Fruit fly (Drosophila melanogaster) whole organism, adult: ENCODE results near the gene slo.

Experiments
- CG11617 ChIP-seq: fragments of 200-800 bp; sonication (Bioruptor generic); optimal IDR thresholded peaks from 2 replicates; lab custom pipeline; 2017; ENCODE audit warnings: mild to moderate bottlenecking, missing biosample characterization, missing genetic modification reagents, missing genetic modification characterization
- CG12768 ChIP-seq: fragments of 200-800 bp; sonication (Bioruptor generic); optimal IDR thresholded peaks from 2 replicates; lab custom pipeline; 2017; ENCODE audit warnings: missing biosample characterization, missing genetic modification characterization, mild to moderate bottlenecking, moderate library complexity, missing genetic modification reagents
- CG14711 ChIP-seq: fragments of 200-800 bp; sonication (Bioruptor generic); optimal IDR thresholded peaks from 2 replicates; lab custom pipeline; 2018; ENCODE audit warnings: missing biosample characterization, mild to moderate bottlenecking, missing genetic modification characterization, moderate library complexity
- CG1620 ChIP-seq: fragments of 200-800 bp; sonication (Bioruptor generic); optimal IDR thresholded peaks from 2 replicates; lab custom pipeline; 2016; ENCODE audit warnings: missing biosample characterization, missing genetic modification characterization
- CG33017 ChIP-seq: fragments of 200-800 bp; sonication (Bioruptor generic); optimal IDR thresholded peaks from 2 replicates; lab custom pipeline; 2018; ENCODE audit warnings: missing biosample characterization, mild to moderate bottlenecking, missing genetic modification characterization, moderate library complexity
- CG5204 ChIP-seq: fragments of 200-800 bp; sonication (Bioruptor generic); optimal IDR thresholded peaks from 2 replicates; lab custom pipeline; 2016; ENCODE audit warnings: missing biosample characterization, missing genetic modification characterization
- CG7045 ChIP-seq: fragments of 200-800 bp; sonication (Bioruptor generic); optimal IDR thresholded peaks from 2 replicates; lab custom pipeline; 2017; ENCODE audit warnings: missing biosample characterization, mild to moderate bottlenecking, missing genetic modification characterization
- CG7101 ChIP-seq: fragments of 200-800 bp; sonication (Bioruptor generic); optimal IDR thresholded peaks from 2 replicates; lab custom pipeline; 2018; ENCODE audit warnings: missing biosample characterization, mild to moderate bottlenecking, missing genetic modification characterization, moderate library complexity
- Clk ChIP-seq: fragments of 200-800 bp; sonication (Bioruptor generic); optimal IDR thresholded peaks from 2 replicates; lab custom pipeline; 2017; ENCODE audit warnings: missing biosample characterization, missing genetic modification characterization
- Crg-1 ChIP-seq: fragments of 200-800 bp; sonication (Bioruptor generic); optimal IDR thresholded peaks from 2 replicates; lab custom pipeline; 2016; ENCODE audit warnings: missing biosample characterization, missing genetic modification characterization
- Hr96 ChIP-seq: fragments of 200-800 bp; sonication (Bioruptor generic); optimal IDR thresholded peaks from 2 replicates; lab custom pipeline; 2016; ENCODE audit warnings: missing biosample characterization, missing genetic modification characterization
- Mnt ChIP-seq: fragments of 200-800 bp; sonication (Bioruptor generic); optimal IDR thresholded peaks from 2 replicates; lab custom pipeline; 2016; ENCODE audit warnings: missing biosample characterization, mild to moderate bottlenecking, missing genetic modification characterization
- bab1 ChIP-seq: fragments of 200-800 bp; sonication (Bioruptor generic); optimal IDR thresholded peaks from 3 replicates; lab custom pipeline; 2019; ENCODE audit warnings: missing biosample characterization, mild to moderate bottlenecking, missing genetic modification characterization, moderate library complexity
- cic ChIP-seq: fragments of 200-800 bp; sonication (Bioruptor generic); optimal IDR thresholded peaks from 2 replicates; lab custom pipeline; 2017; ENCODE audit warnings: missing biosample characterization, mild to moderate bottlenecking, missing genetic modification characterization, moderate library complexity
- cnc ChIP-seq, 2 experiments: fragments of >200 bp; optimal IDR thresholded peaks; 2 replicates each; lab custom pipeline; 2017
- kay ChIP-seq: fragments of 200-800 bp; sonication (Bioruptor generic); peaks from one replicate; lab custom pipeline; 2016; ENCODE audit warnings: missing biosample characterization, missing genetic modification characterization, borderline replicate concordance
- ovo ChIP-seq: fragments of 200-800 bp; sonication (Bioruptor generic); optimal IDR thresholded peaks from 2 replicates; lab custom pipeline; 2016; ENCODE audit warnings: missing biosample characterization, missing genetic modification characterization
- pad ChIP-seq: fragments of 200-800 bp; sonication (Bioruptor generic); optimal IDR thresholded peaks from 3 replicates; lab custom pipeline; 2017; ENCODE audit warnings: missing biosample characterization, missing genetic modification characterization, mild to moderate bottlenecking, moderate library complexity, missing genetic modification reagents
- tj ChIP-seq: fragments of 200-800 bp; sonication (Bioruptor generic); optimal IDR thresholded peaks from 3 replicates; lab custom pipeline; 2017; ENCODE audit warnings: missing biosample characterization, mild to moderate bottlenecking, missing genetic modification characterization, moderate library complexity
- toe ChIP-seq: fragments of 200-800 bp; sonication (Bioruptor generic); optimal IDR thresholded peaks from 2 replicates; lab custom pipeline; 2016; ENCODE audit warnings: missing biosample characterization, missing genetic modification characterization

The slo gene

dm6 chr3R:24626667-24627066 lies 35.6 kb upstream of the slo start:
- no peak for TF ChIP-seq Crg-1 (GFP tag; lab: Kevin White, UChicago)
- TF ChIP-seq CG7101: no peak
- no peak for TF ChIP-seq bab1 (GFP tag; lab: Kevin White, UChicago)
- no peak for TF ChIP-seq Mnt (GFP tag; lab: Kevin White, UChicago)
- no peak for TF ChIP-seq cnc (optimal IDR thresholded peaks at IDR 0.05; lab: Kevin White, UChicago)
- TF ChIP-seq CG12768: peak; percentile 54
- peak; percentile 3 for TF ChIP-seq cic (GFP tag; lab: Kevin White, UChicago)
- no peak for TF ChIP-seq CG7045 (GFP tag; lab: Kevin White, UChicago)
- TF ChIP-seq Clk (GFP tag; lab: Kevin White, UChicago): no peak
- TF ChIP-seq CG33017 (tag; lab: Kevin White, UChicago): no peak
- TF ChIP-seq CG5204: no peak
- no peak for TF ChIP-seq CG11617 (GFP tag; lab: Kevin White, UChicago)
- no peak for TF ChIP-seq ovo
- no peak for TF ChIP-seq CG1620 (GFP tag; lab: Kevin White, UChicago)
- TF ChIP-seq tj: peak; percentile 66
- no peak for TF ChIP-seq CG14711
- TF ChIP-seq Hr96 (GFP tag; lab: Kevin White, UChicago): no peak
- no peak for TF ChIP-seq kay
- no peak for TF ChIP-seq toe (GFP tag; lab: Kevin White, UChicago)
- TF ChIP-seq pad (GFP tag; lab: Kevin White, UChicago): no peak

DNA sequence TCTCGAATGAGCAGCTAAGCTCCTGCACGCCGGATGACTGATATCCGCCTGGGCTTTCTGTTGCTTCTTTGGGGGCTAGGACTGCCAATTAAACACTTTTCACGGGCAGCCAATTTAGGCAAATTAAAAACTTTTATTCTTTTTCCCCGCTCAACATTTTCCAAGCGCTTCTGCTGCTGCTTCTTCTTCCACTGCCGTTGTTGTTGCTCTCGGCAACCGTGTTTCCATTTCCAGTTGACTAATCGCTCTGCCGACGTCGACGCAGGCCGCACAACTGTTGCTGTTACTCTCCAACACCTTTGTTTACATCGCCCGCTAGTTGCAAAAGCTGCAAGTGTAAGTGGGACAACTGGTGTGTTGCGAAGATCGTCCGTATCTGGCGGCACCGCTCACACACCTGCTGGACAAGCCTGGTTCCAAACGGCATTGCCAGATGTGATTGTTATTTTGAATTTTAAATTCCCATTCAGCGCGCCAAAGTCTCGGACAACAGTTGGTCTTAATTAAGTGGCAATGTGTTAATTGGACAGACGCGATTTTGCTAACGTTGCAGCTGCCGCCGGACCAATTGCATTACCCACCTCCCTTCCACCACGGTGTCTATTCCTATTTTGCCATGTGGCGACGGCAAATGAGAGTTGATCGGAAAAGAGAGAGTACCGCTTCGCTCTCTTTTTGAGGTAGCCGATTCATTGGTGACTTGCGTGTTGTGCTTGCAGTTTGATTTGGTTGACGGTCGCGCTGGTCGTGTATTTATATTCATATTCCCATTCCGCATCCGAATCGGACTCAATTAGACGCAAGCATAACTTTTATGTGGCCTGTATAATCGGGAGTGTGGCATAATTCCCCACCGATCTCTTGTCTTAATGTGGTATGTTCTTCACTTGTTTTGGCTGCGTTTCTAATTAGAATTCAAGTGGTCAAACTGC lies 32.1 kb upstream of the slo start, which contains the start of gene Wsck:
Gene Wsck, minus strand, starts transcription at position 199 of the 932 bp plus-strand sequence.
- TF ChIP-seq CG14711 (peak; percentile 19), CG11617 (GFP tag; lab: Kevin White, UChicago) (no peak), cnc (optimal IDR thresholded peaks at IDR 0.05; lab: Kevin White, UChicago) (peak; percentile 55 to 76), Crg-1 (GFP tag; lab: Kevin White, UChicago) (no peak), toe (GFP tag; lab: Kevin White, UChicago) (no peak), kay (peak; percentile 96), Clk (GFP tag; lab: Kevin White, UChicago) (no peak), ovo (peak; percentile 33), CG1620 (GFP tag; lab: Kevin White, UChicago) (no peak), cic (GFP tag; lab: Kevin White, UChicago) (peak; percentile 77), tj (peak; percentile 89), CG7045 (GFP tag; lab: Kevin White, UChicago) (no peak), bab1 (GFP tag; lab: Kevin White, UChicago) (peak; percentile 63), CG5204 (no peak), Hr96 (GFP tag; lab: Kevin White, UChicago) (no peak), CG33017 (tag; lab: Kevin White, UChicago) (no peak), pad (GFP tag; lab: Kevin White, UChicago) (peak; percentile 68), CG7101 (peak; percentile 30), CG12768 (peak; percentile 33), Mnt (GFP tag; lab: Kevin White, UChicago) (peak; percentile 82)

DNA sequence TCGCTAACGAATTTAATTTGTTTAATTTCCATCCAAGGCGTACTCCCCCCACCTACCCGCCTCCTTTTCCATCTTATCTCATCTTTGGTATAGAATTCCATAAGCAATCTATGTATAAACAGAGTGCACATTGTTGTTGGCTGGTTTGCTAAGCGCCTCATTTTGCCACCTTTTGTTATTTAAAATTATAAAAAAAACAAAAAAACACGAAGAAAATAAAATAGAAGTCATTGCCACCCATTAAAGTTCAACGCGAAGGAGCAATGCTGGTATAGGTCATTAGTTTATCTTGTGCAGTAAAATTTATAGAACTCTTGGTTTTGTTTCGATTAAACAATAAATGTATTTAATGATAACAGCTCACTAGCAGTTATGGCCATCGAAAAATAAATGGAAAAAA lies 28.0 kb upstream of the slo start:
- no peak for TF ChIP-seq Crg-1 (GFP tag; lab: Kevin White, UChicago)
- peak; percentile 73 for TF ChIP-seq kay

DNA sequence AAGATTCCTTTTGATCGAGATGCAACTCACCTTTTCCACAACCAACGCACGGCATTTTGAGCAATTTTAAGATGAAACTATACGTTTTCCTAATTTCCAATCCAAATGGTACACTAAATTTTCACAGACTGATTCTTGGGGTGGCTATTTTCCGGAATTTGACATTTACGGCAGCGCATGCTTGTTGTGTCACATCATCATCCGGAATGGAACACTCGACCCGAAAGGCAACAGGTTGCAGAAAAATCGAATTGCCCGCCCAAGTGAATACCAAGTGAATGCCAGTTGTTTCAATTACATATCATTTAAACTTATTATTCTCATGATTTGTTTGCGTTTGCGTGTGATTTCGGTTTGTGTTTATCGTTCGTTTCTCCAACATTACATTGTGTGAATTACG lies 27.3 kb upstream of the slo start, which contains the start of gene MtnF:
Gene MtnF, minus strand, starts transcription at position 209 of the 400 bp plus-strand sequence.
- TF ChIP-seq CG12768 (no peak), kay (no peak), ovo (no peak), CG5204 (no peak), pad (GFP tag; lab: Kevin White, UChicago) (no peak), tj (no peak), CG7101 (no peak), CG7045 (GFP tag; lab: Kevin White, UChicago) (no peak), Clk (GFP tag; lab: Kevin White, UChicago) (no peak), CG1620 (GFP tag; lab: Kevin White, UChicago) (no peak)

dm6 chr3R:24649923-24650322 lies 12.4 kb upstream of the slo start, which contains the start of the genes puf and ash2:
Gene puf (minus strand): TSS chr3R:24650043.
Gene ash2 (plus strand): TSS chr3R:24650125.
- TF ChIP-seq Clk (GFP tag; lab: Kevin White, UChicago): no peak
- TF ChIP-seq CG5204: no peak
- no peak for TF ChIP-seq ovo
- TF ChIP-seq cnc (optimal IDR thresholded peaks at IDR 0.05; lab: Kevin White, UChicago): no peak
- no peak for TF ChIP-seq CG7045 (GFP tag; lab: Kevin White, UChicago)
- TF ChIP-seq kay: no peak
- no peak for TF ChIP-seq CG12768
- no peak for TF ChIP-seq Crg-1 (GFP tag; lab: Kevin White, UChicago)
- TF ChIP-seq tj: no peak
- TF ChIP-seq CG7101: no peak
- peak; percentile 79 for TF ChIP-seq Mnt (GFP tag; lab: Kevin White, UChicago)
- no peak for TF ChIP-seq CG1620 (GFP tag; lab: Kevin White, UChicago)
- no peak for TF ChIP-seq bab1 (GFP tag; lab: Kevin White, UChicago)
- TF ChIP-seq Hr96 (GFP tag; lab: Kevin White, UChicago): no peak
- TF ChIP-seq pad (GFP tag; lab: Kevin White, UChicago): no peak
- peak; percentile 7 for TF ChIP-seq CG11617 (GFP tag; lab: Kevin White, UChicago)
- TF ChIP-seq cic (GFP tag; lab: Kevin White, UChicago): peak; percentile 35
- TF ChIP-seq CG33017 (tag; lab: Kevin White, UChicago): no peak
- peak; percentile 98 for TF ChIP-seq CG14711
- TF ChIP-seq toe (GFP tag; lab: Kevin White, UChicago): no peak
